Worm (Caenorhabditis elegans): ENCODE measurements around the gene ZK593.3.

The ZK593.3 gene

DNA sequence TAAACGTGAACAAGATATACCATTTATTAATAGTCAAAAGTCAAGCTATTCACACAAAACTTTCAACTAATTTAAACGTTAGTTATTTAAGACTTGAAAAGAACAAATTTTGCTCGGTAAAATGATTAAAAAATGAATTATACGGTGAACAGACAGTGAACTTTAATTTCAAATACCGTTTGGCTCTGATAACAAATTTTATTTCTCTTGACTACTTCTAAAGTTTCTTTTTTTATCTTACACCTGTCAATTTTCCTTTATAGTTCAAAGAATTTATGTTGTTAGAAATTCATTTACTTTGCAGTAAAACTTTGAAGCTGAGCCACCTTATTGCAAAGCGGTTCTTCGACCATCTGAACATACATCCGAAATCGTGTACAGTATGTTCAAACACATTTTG, at the start of gene ZK593.3:
Gene ZK593.3, plus strand, starts transcription at position 301 of the 400 bp plus-strand sequence.
- TF ChIP-seq unc-62 (GFP tag; optimal IDR thresholded peaks at IDR 0.05): no peak
- TF ChIP-seq pqm-1 (tag; optimal IDR thresholded peaks at IDR 0.05): peak; percentile 5

DNA sequence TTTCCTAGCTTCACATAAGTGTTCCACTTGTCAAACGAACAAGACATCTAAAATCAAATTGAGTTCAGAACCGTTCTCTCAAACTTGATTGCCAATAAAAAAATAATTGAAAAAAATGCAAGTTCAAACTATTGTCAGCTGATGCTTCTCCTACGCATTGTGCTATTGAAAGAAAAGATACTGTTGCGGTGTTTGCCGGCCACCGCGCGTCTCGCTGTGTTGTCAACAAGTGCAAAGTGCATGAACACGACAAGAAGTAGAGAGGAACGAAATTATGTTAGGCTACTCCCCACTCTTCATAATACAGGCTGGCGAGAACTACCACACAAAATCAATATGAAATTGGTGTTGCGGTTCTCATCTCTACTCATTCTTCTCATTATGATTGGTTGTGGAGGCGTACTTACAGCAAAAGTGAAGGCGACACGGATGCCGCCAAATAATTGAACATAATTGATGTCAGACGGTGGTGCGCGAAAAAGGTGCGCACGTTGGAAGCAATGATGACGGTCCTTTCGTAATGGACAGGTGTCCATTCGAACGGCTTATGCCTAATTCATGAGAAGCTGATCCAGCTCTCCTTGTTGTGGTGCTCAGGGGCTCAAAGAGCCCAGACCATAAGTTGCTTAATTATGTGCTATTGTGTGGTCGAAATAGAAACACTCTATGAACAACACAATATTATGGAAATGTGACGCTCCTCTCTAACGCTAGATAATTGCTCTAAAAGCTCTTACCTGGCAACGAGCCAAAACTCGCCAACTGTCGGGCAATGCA, 47.9 kb upstream of the ZK593.3 start:
- TF ChIP-seq pha-4 (tag; optimal IDR thresholded peaks at IDR 0.05) (peak; percentile 68), lin-39 (tag; optimal IDR thresholded peaks at IDR 0.05) (no peak)

DNA sequence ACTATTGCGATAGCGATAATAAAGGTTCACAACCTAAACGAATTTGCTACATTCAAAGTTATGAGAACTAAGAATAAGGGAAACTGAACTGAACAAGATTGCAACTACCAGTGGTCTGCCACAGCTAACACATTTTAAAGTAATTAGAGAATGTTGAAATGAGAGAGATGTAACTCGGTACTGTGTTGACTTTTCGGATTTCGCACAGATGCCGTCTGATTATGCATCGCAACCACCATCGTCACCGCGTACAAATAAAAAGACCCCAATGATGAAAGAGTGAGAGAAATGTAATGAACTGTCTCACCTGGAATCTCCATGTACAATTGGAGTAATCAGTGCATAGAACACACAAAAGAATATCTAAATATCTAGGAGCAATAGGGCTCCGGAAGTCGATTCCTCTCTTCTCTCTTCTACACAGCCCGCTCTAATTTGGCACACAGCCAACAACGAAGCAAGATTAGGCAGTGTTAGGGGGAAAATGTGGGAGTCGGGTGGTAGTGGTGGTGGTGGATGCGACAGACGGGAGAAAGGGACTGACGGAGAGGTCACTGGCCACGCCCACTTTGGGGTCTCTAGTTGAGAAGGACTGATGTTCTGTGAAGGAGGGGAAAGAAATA, 46.7 kb upstream of the ZK593.3 start, which contains the start of gene F13E9.11:
Gene F13E9.11, minus strand, starts transcription at position 507 of the 623 bp plus-strand sequence.
- TF ChIP-seq nfya-1 (tag; optimal IDR thresholded peaks at IDR 0.05; ENCODE audit: insufficient read depth) (peak; percentile 35), mml-1 (tag; optimal IDR thresholded peaks at IDR 0.05) (no peak), nhr-11 (tag; optimal IDR thresholded peaks at IDR 0.05) (no peak), hmg-11 (tag; optimal IDR thresholded peaks at IDR 0.05) (peak; percentile 8)

DNA sequence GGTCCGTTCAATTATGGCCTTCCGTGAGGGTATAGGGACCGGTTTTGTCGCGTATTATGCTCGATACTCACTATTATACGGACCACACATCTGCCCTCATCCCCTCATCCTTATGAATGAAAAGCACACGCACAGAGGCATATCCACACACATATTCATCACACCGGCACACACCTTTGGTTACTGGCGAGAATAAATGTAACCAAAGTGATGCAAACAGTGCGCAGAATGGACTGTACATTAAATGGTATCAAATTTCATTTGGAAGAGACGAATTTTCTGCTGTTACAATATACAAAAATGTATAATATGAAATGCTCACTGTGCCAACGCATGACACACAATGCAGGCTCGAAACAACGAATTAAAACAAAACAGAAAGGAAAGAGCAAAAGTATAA, 45.8 kb upstream of the ZK593.3 start:
- no peak for TF ChIP-seq fkh-2 (tag; optimal IDR thresholded peaks at IDR 0.05)

DNA sequence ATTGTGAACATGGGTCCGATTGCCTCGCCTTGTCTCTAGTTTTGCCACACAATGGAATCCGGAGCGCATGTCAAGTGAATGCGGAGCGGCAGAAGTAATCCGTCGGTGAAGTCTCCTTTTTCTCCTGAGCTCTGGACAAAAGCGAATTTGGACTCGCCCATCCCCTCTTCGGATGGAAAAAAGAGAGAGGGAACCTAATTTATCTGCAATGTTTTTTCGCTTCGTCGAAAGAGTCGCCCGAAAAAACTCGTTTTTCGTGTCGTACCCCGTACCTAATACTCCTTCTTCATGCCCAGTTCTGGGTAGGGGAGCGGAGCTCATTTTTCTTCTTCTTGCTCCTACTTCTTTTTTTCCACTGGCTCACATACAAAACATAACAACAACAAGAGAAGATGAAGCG, 45.3 kb upstream of the ZK593.3 start:
- no peak for TF ChIP-seq nhr-28 (tag; optimal IDR thresholded peaks at IDR 0.05)
- no peak for TF ChIP-seq snpc-4 (tag; optimal IDR thresholded peaks at IDR 0.05)
- TF ChIP-seq ceh-28 (tag; optimal IDR thresholded peaks at IDR 0.05): no peak
- no peak for TF ChIP-seq nfya-1 (tag; optimal IDR thresholded peaks at IDR 0.05; ENCODE audit: insufficient read depth)
- TF ChIP-seq nhr-237 (tag; optimal IDR thresholded peaks at IDR 0.05): no peak
- TF ChIP-seq pha-4 (tag; optimal IDR thresholded peaks at IDR 0.05): no peak
- no peak for TF ChIP-seq fos-1 (tag; optimal IDR thresholded peaks at IDR 0.05)
- TF ChIP-seq fkh-2 (tag; optimal IDR thresholded peaks at IDR 0.05): no peak

DNA sequence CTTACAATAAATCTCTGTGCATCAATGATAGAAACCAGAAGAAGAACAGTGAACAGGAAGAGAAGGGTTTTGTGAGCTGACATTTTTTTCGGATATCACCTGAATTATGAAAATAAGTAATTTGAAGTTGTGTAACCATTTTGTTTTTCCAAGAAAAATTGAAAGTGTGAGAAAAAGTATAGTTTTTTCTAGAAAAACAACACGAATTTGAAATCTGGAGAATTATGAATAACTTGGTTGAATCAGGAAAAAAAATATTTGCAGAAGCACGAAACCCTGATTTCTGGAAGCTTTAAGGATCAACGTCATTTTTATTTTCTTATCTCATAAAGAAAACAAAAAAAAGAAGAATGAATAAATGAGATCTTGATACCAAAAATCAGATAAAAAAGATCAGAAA, 41.0 kb upstream of the ZK593.3 start, which contains the start of gene F13E9.12:
Gene F13E9.12, minus strand, starts transcription at position 101 of the 400 bp plus-strand sequence.
- TF ChIP-seq elt-1 (tag; optimal IDR thresholded peaks at IDR 0.05) (peak; percentile 35), ceh-16 (tag; optimal IDR thresholded peaks at IDR 0.05) (no peak), mdl-1 (tag; optimal IDR thresholded peaks at IDR 0.05) (no peak), nhr-11 (tag; optimal IDR thresholded peaks at IDR 0.05) (no peak)

DNA sequence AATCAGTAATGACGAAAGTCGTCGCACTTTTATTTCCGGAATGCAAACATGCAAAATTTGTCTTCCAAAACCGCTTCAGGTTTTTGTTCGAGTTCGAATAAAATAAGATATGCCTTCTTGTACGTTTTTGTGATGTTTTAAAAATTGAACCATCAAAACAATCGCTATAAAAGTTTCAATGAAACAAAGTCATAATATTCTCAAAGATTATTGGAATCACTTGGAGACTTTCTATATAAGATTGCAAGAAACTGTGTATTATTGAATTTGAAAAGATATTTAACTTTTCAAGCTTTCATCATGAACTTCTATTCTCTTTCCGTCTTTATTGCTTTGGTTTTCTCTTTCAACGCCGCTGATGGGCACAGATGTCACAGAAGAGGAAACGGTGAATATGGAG, 38.6 kb upstream of the ZK593.3 start, which contains the start of gene fipr-14:
Gene fipr-14, plus strand, starts transcription at position 301 of the 400 bp plus-strand sequence.
- TF ChIP-seq lin-15B (tag; optimal IDR thresholded peaks at IDR 0.05) (no peak), egl-5 (tag; optimal IDR thresholded peaks at IDR 0.05) (no peak), skn-1 (tag; optimal IDR thresholded peaks at IDR 0.05) (no peak), fkh-10 (GFP tag; optimal IDR thresholded peaks at IDR 0.05) (no peak), nhr-76 (tag; optimal IDR thresholded peaks at IDR 0.05) (no peak), pha-4 (tag; optimal IDR thresholded peaks at IDR 0.05) (no peak), elt-3 (tag; optimal IDR thresholded peaks at IDR 0.05) (no peak), ceh-82 (tag; optimal IDR thresholded peaks at IDR 0.05) (no peak)

DNA sequence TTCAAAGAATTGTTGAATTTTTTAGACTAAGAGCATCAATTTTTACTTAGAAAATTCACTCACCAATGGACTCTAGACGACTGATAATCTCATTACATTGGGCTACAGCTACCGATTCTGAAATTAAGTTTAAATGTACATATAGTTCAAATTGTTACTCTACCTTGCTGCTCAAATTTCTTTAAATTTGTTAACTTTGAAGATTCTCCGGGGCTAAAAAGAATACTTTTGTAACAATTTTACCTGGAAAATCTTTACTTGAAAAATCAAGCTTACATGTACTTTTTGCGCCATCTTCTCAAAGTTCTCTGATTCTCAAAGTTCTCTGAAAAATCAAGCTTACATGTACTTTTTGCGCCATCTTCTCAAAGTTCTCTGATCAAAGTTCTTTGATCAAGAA, 35.9 kb upstream of the ZK593.3 start, which contains the start of gene sdz-13:
Gene sdz-13, minus strand, starts transcription at position 101 of the 400 bp plus-strand sequence.
- TF ChIP-seq lsy-12 (tag; optimal IDR thresholded peaks at IDR 0.05): no peak
- TF ChIP-seq ZK546.5 (tag; optimal IDR thresholded peaks at IDR 0.05): no peak
- TF ChIP-seq elt-1 (tag; optimal IDR thresholded peaks at IDR 0.05): no peak
- TF ChIP-seq lin-15B (tag; optimal IDR thresholded peaks at IDR 0.05): no peak
- no peak for TF ChIP-seq ztf-11 (tag; optimal IDR thresholded peaks at IDR 0.05)
- TF ChIP-seq nhr-237 (tag; optimal IDR thresholded peaks at IDR 0.05): no peak
- TF ChIP-seq lin-39 (tag; optimal IDR thresholded peaks at IDR 0.05): no peak
- no peak for TF ChIP-seq nhr-76 (tag; optimal IDR thresholded peaks at IDR 0.05)
- TF ChIP-seq fkh-10 (GFP tag; optimal IDR thresholded peaks at IDR 0.05): no peak
- no peak for TF ChIP-seq pha-4 (tag; optimal IDR thresholded peaks at IDR 0.05)
- no peak for TF ChIP-seq ama-1 (optimal IDR thresholded peaks at IDR 0.05)
- TF ChIP-seq fos-1 (tag; optimal IDR thresholded peaks at IDR 0.05): no peak
- no peak for TF ChIP-seq ceh-16 (tag; optimal IDR thresholded peaks at IDR 0.05)
- TF ChIP-seq pqm-1 (tag; optimal IDR thresholded peaks at IDR 0.05): no peak
- TF ChIP-seq R02D3.7 (tag; optimal IDR thresholded peaks at IDR 0.05): no peak
- no peak for TF ChIP-seq jun-1 (tag; optimal IDR thresholded peaks at IDR 0.05)
- TF ChIP-seq elt-3 (tag; optimal IDR thresholded peaks at IDR 0.05): no peak
- TF ChIP-seq egl-5 (tag; optimal IDR thresholded peaks at IDR 0.05): no peak
